Worm (Caenorhabditis elegans) whole organism, L4 larva: Measurements from ENCODE around the gene F35D2.6.

Source experiments
- F10B5.3 ChIP-seq: sonication (generic microtip); optimal IDR thresholded peaks from 2 replicates; lab custom pipeline; 2016; ENCODE audit warnings: mild to moderate bottlenecking, missing genetic modification characterization, missing compliant biosample characterization
- F37D6.2 ChIP-seq: sonication (generic microtip); optimal IDR thresholded peaks from 2 replicates; lab custom pipeline; 2016; ENCODE audit warnings: mild to moderate bottlenecking, missing genetic modification characterization, missing compliant biosample characterization
- R02D3.7 ChIP-seq: fragments of 150-350 bp; sonication (generic microtip); optimal IDR thresholded peaks from 3 replicates; lab custom pipeline; 2014; ENCODE audit warnings: missing biosample characterization, missing genetic modification characterization
- Y105C5A.15 ChIP-seq: fragments of 200-800 bp; sonication (Bioruptor generic); IDR thresholded peaks from 2 replicates; pipeline ENCODE4 v1.3.6; 2022; ENCODE audit warnings: missing genetic modification characterization, missing compliant biosample characterization
- Y75B8A.6 ChIP-seq: fragments of 200-800 bp; sonication (Bioruptor generic); IDR thresholded peaks from 2 replicates; pipeline ENCODE4 v1.3.6; 2022; ENCODE audit warnings: missing genetic modification reagents, missing genetic modification characterization, missing compliant biosample characterization
- aha-1 ChIP-seq: fragments of 150-350 bp; peaks from one replicate; lab custom pipeline; 2014; ENCODE audit warnings: missing biosample characterization, missing genetic modification characterization
- aly-2 ChIP-seq: sonication (generic microtip); optimal IDR thresholded peaks from 2 replicates; lab custom pipeline; 2018; ENCODE audit warnings: missing biosample characterization, missing genetic modification characterization
- ceh-28 ChIP-seq: fragments of 150-350 bp; optimal IDR thresholded peaks from 2 replicates; lab custom pipeline; 2014; ENCODE audit warnings: missing biosample characterization, missing genetic modification reagents, missing genetic modification characterization
- ceh-32 ChIP-seq: sonication (generic microtip); optimal IDR thresholded peaks from 2 replicates; lab custom pipeline; 2016; ENCODE audit warnings: mild to moderate bottlenecking, missing genetic modification characterization, missing compliant biosample characterization; ENCODE audit not compliant: poor library complexity
- ceh-44 ChIP-seq: fragments of 200-800 bp; sonication (Bioruptor generic); IDR thresholded peaks from 2 replicates; pipeline ENCODE4 v1.3.6; 2022; ENCODE audit warnings: missing genetic modification reagents, missing genetic modification characterization, missing compliant biosample characterization
- ceh-82 ChIP-seq: sonication (generic microtip); optimal IDR thresholded peaks from 2 replicates; lab custom pipeline; 2017; ENCODE audit warnings: missing biosample characterization, missing genetic modification characterization
- daf-16 ChIP-seq, 3 experiments: sonication (generic microtip); optimal IDR thresholded peaks; 2 replicates each; lab custom pipeline; 2016 to 2017; ENCODE audit warnings: missing genetic modification characterization in 3 of 3, missing genetic modification reagents in 3 of 3, mild to moderate bottlenecking in 2 of 3, missing compliant biosample characterization in 2 of 3, missing biosample characterization in 1 of 3, moderate library complexity in 1 of 3
- daf-19 ChIP-seq: fragments of 200-800 bp; sonication (Bioruptor generic); conservative IDR thresholded peaks from 2 replicates; pipeline ENCODE4 v1.3.6; 2022; ENCODE audit warnings: missing genetic modification characterization, missing compliant biosample characterization
- dve-1 ChIP-seq: sonication (generic microtip); optimal IDR thresholded peaks from 2 replicates; lab custom pipeline; 2017; ENCODE audit warnings: antibody characterized with exemption, mild to moderate bottlenecking, missing genetic modification characterization, missing compliant biosample characterization; ENCODE audit not compliant: insufficient read depth
- egl-43 ChIP-seq: fragments of 200-800 bp; sonication (Bioruptor generic); IDR thresholded peaks from 2 replicates; pipeline ENCODE4 v1.3.6; 2022; ENCODE audit warnings: missing genetic modification reagents, missing genetic modification characterization, missing compliant biosample characterization
- fos-1 ChIP-seq: fragments of 150-350 bp; optimal IDR thresholded peaks from 2 replicates; lab custom pipeline; 2014; ENCODE audit warnings: missing biosample characterization, missing genetic modification characterization
- hlh-11 ChIP-seq: fragments of 200-800 bp; sonication (Bioruptor generic); optimal IDR thresholded peaks from 2 replicates; lab custom pipeline; 2018; ENCODE audit warnings: mild to moderate bottlenecking, missing genetic modification characterization, missing compliant biosample characterization
- hlh-30 ChIP-seq: sonication (generic microtip); optimal IDR thresholded peaks from 2 replicates; lab custom pipeline; 2017; ENCODE audit warnings: antibody characterized with exemption, mild to moderate bottlenecking, missing genetic modification characterization, missing compliant biosample characterization; ENCODE audit not compliant: insufficient read depth
- lin-1 ChIP-seq: fragments of 200-800 bp; sonication (Bioruptor generic); IDR thresholded peaks from 2 replicates; pipeline ENCODE4 v1.3.6; 2022; ENCODE audit warnings: missing genetic modification reagents, missing genetic modification characterization, missing compliant biosample characterization
- lin-39 ChIP-seq: fragments of 150-350 bp; optimal IDR thresholded peaks from 2 replicates; lab custom pipeline; 2014; ENCODE audit warnings: missing biosample characterization, missing genetic modification reagents, missing genetic modification characterization
- mxl-2 ChIP-seq: fragments of 200-800 bp; sonication (Bioruptor generic); conservative IDR thresholded peaks from 2 replicates; pipeline ENCODE4 v1.3.6; 2022; ENCODE audit warnings: missing genetic modification reagents, missing genetic modification characterization, missing compliant biosample characterization
- mxl-3 ChIP-seq: fragments of 200-800 bp; sonication (Bioruptor generic); optimal IDR thresholded peaks from 2 replicates; lab custom pipeline; 2018; ENCODE audit warnings: mild to moderate bottlenecking, missing genetic modification characterization, missing compliant biosample characterization
- nhr-102 ChIP-seq: sonication (generic microtip); optimal IDR thresholded peaks from 2 replicates; lab custom pipeline; 2016; ENCODE audit warnings: mild to moderate bottlenecking, missing genetic modification characterization, moderate library complexity, missing compliant biosample characterization
- nhr-42 ChIP-seq: fragments of 200-800 bp; sonication (Bioruptor generic); IDR thresholded peaks from 2 replicates; pipeline ENCODE4 v1.3.6; 2022; ENCODE audit warnings: missing genetic modification characterization, missing compliant biosample characterization
- nhr-77 ChIP-seq: fragments of 150-350 bp; optimal IDR thresholded peaks from 2 replicates; lab custom pipeline; 2014; ENCODE audit warnings: missing biosample characterization, missing genetic modification characterization
- pqm-1 ChIP-seq: sonication (generic microtip); optimal IDR thresholded peaks from 2 replicates; lab custom pipeline; 2017; ENCODE audit warnings: missing biosample characterization, missing genetic modification characterization
- set-16 ChIP-seq: fragments of 200-800 bp; sonication (Bioruptor generic); IDR thresholded peaks from 2 replicates; pipeline ENCODE4 v1.3.6; 2022; ENCODE audit warnings: missing genetic modification reagents, missing genetic modification characterization, missing compliant biosample characterization
- spr-1 ChIP-seq: sonication (generic microtip); optimal IDR thresholded peaks from 2 replicates; lab custom pipeline; 2016; ENCODE audit warnings: mild to moderate bottlenecking, missing genetic modification characterization, missing compliant biosample characterization
- tag-97 ChIP-seq: fragments of 200-800 bp; sonication (Bioruptor generic); IDR thresholded peaks from 2 replicates; pipeline ENCODE4 v1.3.6; 2022; ENCODE audit warnings: missing genetic modification characterization, missing compliant biosample characterization
- unc-39 ChIP-seq: sonication (generic microtip); optimal IDR thresholded peaks from 2 replicates; lab custom pipeline; 2017; ENCODE audit warnings: missing biosample characterization, missing genetic modification characterization
- unc-62 ChIP-seq, 3 experiments: fragments of 150-350 bp in 1 of 3; sonication (generic microtip); optimal IDR thresholded peaks in 2 of 3; peaks in 1 of 3; 1 replicate in 1 of 3; 2 replicates in 2 of 3; lab custom pipeline; 2014 to 2017; ENCODE audit warnings: missing biosample characterization in 3 of 3, missing genetic modification characterization in 3 of 3, missing genetic modification reagents in 3 of 3, missing genotype in 1 of 3
- zfp-3 ChIP-seq: fragments of 200-800 bp; sonication (Bioruptor generic); conservative IDR thresholded peaks from 2 replicates; pipeline ENCODE4 v1.3.6; 2022; ENCODE audit warnings: missing genetic modification reagents, missing genetic modification characterization, missing compliant biosample characterization
- zip-11 ChIP-seq: fragments of 200-800 bp; sonication (Bioruptor generic); IDR thresholded peaks from 2 replicates; pipeline ENCODE4 v1.3.6; 2022; ENCODE audit warnings: missing genetic modification characterization, missing compliant biosample characterization
- ztf-11 ChIP-seq: fragments of 150-350 bp; optimal IDR thresholded peaks from 2 replicates; lab custom pipeline; 2014; ENCODE audit warnings: missing biosample characterization, missing genetic modification characterization

Gene F35D2.6

DNA sequence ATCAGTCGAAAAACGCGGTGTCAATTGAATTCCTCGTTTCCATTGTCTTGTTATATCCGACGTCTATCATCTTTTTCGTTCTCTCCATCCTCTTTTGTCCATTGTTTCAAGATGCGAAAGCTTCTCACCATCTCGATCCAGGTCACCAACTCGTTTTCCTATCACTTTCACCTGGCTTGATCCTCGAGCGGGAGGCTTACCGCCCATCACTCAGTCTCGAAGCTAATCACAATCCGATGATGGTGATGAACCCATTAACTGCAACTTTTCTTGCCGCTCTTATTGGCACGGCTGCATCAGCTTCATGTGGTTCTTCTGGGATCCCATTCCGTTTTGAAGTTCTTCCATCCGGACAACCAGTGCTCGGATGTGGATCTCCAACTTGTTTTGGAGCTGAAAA, 46.6 kb upstream of the F35D2.6 start, which contains the start of gene wrt-1:
Gene wrt-1 (plus strand): TSS at position 53 of the 400 bp plus-strand sequence.
- TF ChIP-seq egl-43 (GFP tag; lab: Robert Waterston, UW) (peak; percentile 46; the same call in 1 of the 2 replicates), set-16 (GFP tag; lab: Robert Waterston, UW) (peak; percentile 22; the same call in 1 of the 2 replicates), aha-1 (tag; lab: Kevin White, UChicago) (no peak), mxl-3 (GFP tag; lab: Kevin White, UChicago) (peak; percentile 0), hlh-11 (tag; lab: Kevin White, UChicago) (peak; percentile 41), mxl-2 (GFP tag; lab: Robert Waterston, UW) (0 out of 2 replicates have a peak, but pooled peaks have one; percentile 26), zfp-3 (GFP tag; lab: Robert Waterston, UW) (peak; percentile 58; the same call in 1 of the 2 replicates), aly-2 (tag; lab: Kevin White, UChicago) (no peak)
- TF ChIP-seq, all 104 proteins: peak for 6

ce11 chrII:7531478-7531877, 46.0 kb upstream of the F35D2.6 start:
- no peak for TF ChIP-seq ceh-28 (tag; lab: Kevin White, UChicago)
- peak; percentile 8 for TF ChIP-seq hlh-11 (tag; lab: Kevin White, UChicago)
- TF ChIP-seq hlh-30 = peak; percentile 27

- TF ChIP-seq ceh-82 (no peak), lin-39 (tag; lab: Kevin White, UChicago) (no peak), unc-39 (tag; lab: Kevin White, UChicago) (no peak), nhr-42 (GFP tag; lab: Robert Waterston, UW) (no peak), zfp-3 (GFP tag; lab: Robert Waterston, UW) (no peak), Y75B8A.6 (no peak), unc-62 (GFP tag; optimal IDR thresholded peaks at IDR 0.05 in 1 of 2; lab: Kevin White, UChicago) (no peak), unc-62 (tag; optimal IDR thresholded peaks at IDR 0.05; lab: Kevin White, UChicago) (no peak), lin-1 (GFP tag; lab: Robert Waterston, UW) (no peak), Y105C5A.15 (no peak), R02D3.7 (tag; lab: Kevin White, UChicago) (no peak), zip-11 (GFP tag; lab: Robert Waterston, UW) (no peak), fos-1 (no peak), F37D6.2 (tag; lab: Kevin White, UChicago) (no peak), tag-97 (no peak), ztf-11 (tag; lab: Kevin White, UChicago) (no peak), spr-1 (no peak), ceh-44 (GFP tag; lab: Robert Waterston, UW) (no peak), F10B5.3 (tag; lab: Kevin White, UChicago) (no peak)
Observed at ce11 chrII:7534369-7534768, 43.1 kb upstream of the F35D2.6 start, which contains the start of gene wrt-10. Gene wrt-10, minus strand, starts transcription at chrII:7534563.

DNA sequence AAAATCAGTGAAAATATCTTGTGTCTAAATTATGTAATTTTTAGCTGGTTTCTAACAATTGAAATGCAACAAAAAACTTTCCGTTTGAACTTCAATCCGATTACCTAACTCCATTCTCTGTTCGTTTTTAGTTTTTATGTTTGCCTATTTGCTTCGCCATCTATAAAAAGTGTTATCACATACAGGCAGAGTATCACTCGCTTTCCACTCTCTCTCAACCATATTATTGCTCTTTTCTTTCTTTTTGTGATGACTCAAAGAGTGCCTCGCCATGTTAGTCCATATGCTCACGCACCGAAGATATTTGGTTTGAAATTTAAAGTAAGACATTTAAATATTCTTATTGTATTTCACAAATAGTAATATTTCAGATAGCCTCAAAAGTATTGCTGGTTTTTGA, 42.6 kb upstream of the F35D2.6 start, which contains the start of gene ZK1290.13:
Gene ZK1290.13 (plus strand): TSS at position 73 of the 400 bp plus-strand sequence.
- TF ChIP-seq hlh-11 (tag; lab: Kevin White, UChicago) = peak; percentile 6
- TF ChIP-seq nhr-102 = no peak
- TF ChIP-seq nhr-77 (tag; lab: Kevin White, UChicago) = no peak
- no peak for TF ChIP-seq ceh-32 (tag; lab: Kevin White, UChicago)
- no peak for TF ChIP-seq daf-16 (GFP tag; optimal IDR thresholded peaks at IDR 0.05; lab: Kevin White, UChicago)
- TF ChIP-seq daf-16 (tag; optimal IDR thresholded peaks at IDR 0.05; lab: Kevin White, UChicago) = peak; percentile 5
- peak; percentile 58 for TF ChIP-seq pqm-1
- peak; percentile 30 for TF ChIP-seq dve-1 (tag; lab: Kevin White, UChicago)
- TF ChIP-seq daf-19 (GFP tag; lab: Robert Waterston, UW) = no peak
